Fruit fly (Drosophila melanogaster) whole organism, embryonic: Measurements from ENCODE around the gene CG13086.
A peak's percentile ranks its signal among the peaks of the same experiment; 100 is the strongest.

Source experiments
- Ada2b ChIP-seq: fragments of 200-800 bp; sonication (Bioruptor generic); IDR thresholded peaks from 2 replicates; pipeline ENCODE4 v1.3.6; 2022; ENCODE audit warnings: missing biosample characterization, missing genetic modification characterization
- CG10979 ChIP-seq: fragments of 200-800 bp; sonication (Bioruptor generic); optimal IDR thresholded peaks from 2 replicates; lab custom pipeline; 2018; ENCODE audit warnings: missing biosample characterization, mild to moderate bottlenecking, missing genetic modification characterization, moderate library complexity
- CG14014 ChIP-seq: fragments of 200-800 bp; sonication (Bioruptor generic); IDR thresholded peaks from 2 replicates; pipeline ENCODE4 v1.3.6; 2022; ENCODE audit warnings: missing biosample characterization, missing genetic modification characterization
- CG15073 ChIP-seq: fragments of 200-800 bp; sonication (Bioruptor generic); optimal IDR thresholded peaks from 2 replicates; lab custom pipeline; 2016; ENCODE audit warnings: missing biosample characterization, missing genetic modification characterization
- CG15269 ChIP-seq: fragments of 200-800 bp; sonication (Bioruptor generic); optimal IDR thresholded peaks from 2 replicates; lab custom pipeline; 2018; ENCODE audit warnings: missing biosample characterization, mild to moderate bottlenecking, missing genetic modification characterization, moderate library complexity
- CG15514 ChIP-seq: fragments of 200-800 bp; sonication (Bioruptor generic); optimal IDR thresholded peaks from 3 replicates; lab custom pipeline; 2017; ENCODE audit warnings: missing biosample characterization, missing genetic modification characterization, mild to moderate bottlenecking, moderate library complexity, missing genetic modification reagents
- CG17359 ChIP-seq: fragments of 200-800 bp; sonication (Bioruptor generic); optimal IDR thresholded peaks from 3 replicates; lab custom pipeline; 2018; ENCODE audit warnings: missing biosample characterization, mild to moderate bottlenecking, missing genetic modification characterization, moderate library complexity
- CG17612 ChIP-seq: fragments of 200-800 bp; sonication (Bioruptor generic); IDR thresholded peaks from 2 replicates; pipeline ENCODE4 v1.3.6; 2022; ENCODE audit warnings: missing biosample characterization, missing genetic modification characterization
- CG17829 ChIP-seq: fragments of 200-800 bp; optimal IDR thresholded peaks from 2 replicates; lab custom pipeline; 2019; ENCODE audit warnings: missing biosample characterization, mild to moderate bottlenecking, missing genetic modification characterization, moderate library complexity
- CG2202 ChIP-seq: fragments of 200-800 bp; sonication (Bioruptor generic); optimal IDR thresholded peaks from 2 replicates; lab custom pipeline; 2018; ENCODE audit warnings: missing biosample characterization, mild to moderate bottlenecking, missing genetic modification characterization
- CG2889 ChIP-seq: fragments of 200-800 bp; sonication (Bioruptor generic); IDR thresholded peaks from 3 replicates; pipeline ENCODE4 v1.3.6; 2022; ENCODE audit warnings: missing biosample characterization, missing genetic modification characterization
- CG31441 ChIP-seq: fragments of 200-800 bp; sonication (Bioruptor generic); IDR thresholded peaks from 2 replicates; pipeline ENCODE4 v1.3.6; 2022; ENCODE audit warnings: missing biosample characterization, missing genetic modification characterization
- CG34376 ChIP-seq: fragments of 200-800 bp; sonication (Bioruptor generic); optimal IDR thresholded peaks from 2 replicates; lab custom pipeline; 2018; ENCODE audit warnings: missing biosample characterization, mild to moderate bottlenecking, missing genetic modification characterization
- CG4820 ChIP-seq: fragments of 200-800 bp; sonication (Bioruptor generic); optimal IDR thresholded peaks from 3 replicates; lab custom pipeline; 2016; ENCODE audit warnings: missing biosample characterization, missing genetic modification characterization
- CG6175 ChIP-seq: fragments of 200-800 bp; sonication (Bioruptor generic); IDR thresholded peaks from 3 replicates; pipeline ENCODE4 v1.3.6; 2022; ENCODE audit warnings: missing biosample characterization, missing genetic modification characterization
- CG7556 ChIP-seq: fragments of 200-800 bp; sonication (Bioruptor generic); optimal IDR thresholded peaks from 2 replicates; lab custom pipeline; 2017; ENCODE audit warnings: missing biosample characterization, mild to moderate bottlenecking, missing genetic modification characterization
- CG8290 ChIP-seq, 3 experiments: fragments of 200-800 bp; sonication (Bioruptor generic); optimal IDR thresholded peaks; 2 replicates each; lab custom pipeline; 2016 to 2019; ENCODE audit warnings: missing biosample characterization in 3 of 3, missing genetic modification characterization in 3 of 3, mild to moderate bottlenecking in 2 of 3, moderate library complexity in 1 of 3
- CG8944 ChIP-seq: fragments of 200-800 bp; sonication (Bioruptor generic); optimal IDR thresholded peaks from 3 replicates; lab custom pipeline; 2016; ENCODE audit warnings: missing biosample characterization, missing genetic modification characterization
- CG9932 ChIP-seq: fragments of 200-800 bp; sonication (Bioruptor generic); IDR thresholded peaks from 2 replicates; pipeline ENCODE4 v1.3.6; 2022; ENCODE audit warnings: missing biosample characterization, missing genetic modification characterization
- CrebB ChIP-seq: fragments of 200-800 bp; sonication (Bioruptor generic); optimal IDR thresholded peaks from 3 replicates; lab custom pipeline; 2018; ENCODE audit warnings: missing biosample characterization, mild to moderate bottlenecking, missing genetic modification characterization
- Deaf1 ChIP-seq: fragments of 200-800 bp; optimal IDR thresholded peaks from 3 replicates; lab custom pipeline; 2019; ENCODE audit warnings: missing biosample characterization, mild to moderate bottlenecking, missing genetic modification characterization, moderate library complexity
- Elba2 ChIP-seq: fragments of 200-800 bp; sonication (Bioruptor generic); optimal IDR thresholded peaks from 3 replicates; lab custom pipeline; 2016; ENCODE audit warnings: missing biosample characterization, missing genetic modification characterization
- HLHmδ ChIP-seq: fragments of 200-800 bp; sonication (Bioruptor generic); optimal IDR thresholded peaks from 2 replicates; lab custom pipeline; 2018; ENCODE audit warnings: missing biosample characterization, mild to moderate bottlenecking, missing genetic modification characterization, moderate library complexity
- Hr39 ChIP-seq: fragments of >200 bp; optimal IDR thresholded peaks from 2 replicates; lab custom pipeline; 2017
- Lim3 ChIP-seq: fragments of 200-800 bp; sonication (Bioruptor generic); IDR thresholded peaks from 2 replicates; pipeline ENCODE4 v1.3.6; 2022; ENCODE audit warnings: missing biosample characterization, missing genetic modification characterization
- Meics ChIP-seq: fragments of 200-800 bp; sonication (Bioruptor generic); optimal IDR thresholded peaks from 2 replicates; lab custom pipeline; 2017; ENCODE audit warnings: missing biosample characterization, mild to moderate bottlenecking, missing genetic modification characterization
- Neu2 ChIP-seq: fragments of 200-800 bp; sonication (Bioruptor generic); optimal IDR thresholded peaks from 3 replicates; lab custom pipeline; 2016; ENCODE audit warnings: missing biosample characterization, missing genetic modification characterization, borderline replicate concordance
- Ravus ChIP-seq: fragments of 200-800 bp; sonication (Bioruptor generic); IDR thresholded peaks from 2 replicates; pipeline ENCODE4 v1.3.6; 2022; ENCODE audit warnings: missing biosample characterization, missing genetic modification characterization
- chn ChIP-seq: fragments of 200-800 bp; sonication (Bioruptor generic); optimal IDR thresholded peaks from 2 replicates; lab custom pipeline; 2016; ENCODE audit warnings: missing biosample characterization, missing genetic modification characterization
- emc ChIP-seq: fragments of 200-800 bp; sonication (Bioruptor generic); optimal IDR thresholded peaks from 2 replicates; lab custom pipeline; 2016; ENCODE audit warnings: missing biosample characterization, missing genetic modification characterization
- exex ChIP-seq: fragments of 200-800 bp; sonication (Bioruptor generic); optimal IDR thresholded peaks from 4 replicates; lab custom pipeline; 2018; ENCODE audit warnings: missing biosample characterization, mild to moderate bottlenecking, missing genetic modification characterization, moderate library complexity
- fd102C ChIP-seq: fragments of 200-800 bp; sonication (Bioruptor generic); optimal IDR thresholded peaks from 2 replicates; lab custom pipeline; 2018; ENCODE audit warnings: missing biosample characterization, mild to moderate bottlenecking, missing genetic modification characterization, moderate library complexity
- fru ChIP-seq: fragments of >200 bp; optimal IDR thresholded peaks from 2 replicates; lab custom pipeline; 2017
- gro ChIP-seq: fragments of 200-800 bp; sonication (Bioruptor generic); optimal IDR thresholded peaks from 2 replicates; lab custom pipeline; 2016; ENCODE audit warnings: missing biosample characterization, missing genetic modification characterization
- inv ChIP-seq: fragments of 200-800 bp; sonication (Bioruptor generic); IDR thresholded peaks from 2 replicates; pipeline ENCODE4 v1.3.6; 2022; ENCODE audit warnings: missing biosample characterization, missing genetic modification characterization; ENCODE audit not compliant: partially characterized antibody
- lmd ChIP-seq: fragments of 200-800 bp; sonication (Bioruptor generic); IDR thresholded peaks from 2 replicates; pipeline ENCODE4 v1.3.6; 2022; ENCODE audit warnings: missing biosample characterization, missing genetic modification characterization
- mld ChIP-seq: fragments of 200-800 bp; sonication (Bioruptor generic); IDR thresholded peaks from 3 replicates; pipeline ENCODE4 v1.3.6; 2022; ENCODE audit warnings: missing biosample characterization, missing genetic modification characterization; ENCODE audit not compliant: partially characterized antibody
- peb ChIP-seq: fragments of 200-800 bp; sonication (Bioruptor generic); IDR thresholded peaks from 2 replicates; pipeline ENCODE4 v1.3.6; 2022; ENCODE audit warnings: missing biosample characterization, missing genetic modification characterization
- psq ChIP-seq: fragments of 200-800 bp; sonication (Bioruptor generic); optimal IDR thresholded peaks from 2 replicates; lab custom pipeline; 2017; ENCODE audit warnings: missing biosample characterization, missing genetic modification characterization
- pzg ChIP-seq: fragments of 200-800 bp; sonication (Bioruptor generic); optimal IDR thresholded peaks from 3 replicates; lab custom pipeline; 2018; ENCODE audit warnings: missing biosample characterization, mild to moderate bottlenecking, missing genetic modification characterization, moderate library complexity
- repo ChIP-seq: fragments of 200-800 bp; sonication (Bioruptor generic); optimal IDR thresholded peaks from 2 replicates; lab custom pipeline; 2016; ENCODE audit warnings: missing biosample characterization, missing genetic modification characterization
- sd ChIP-seq: fragments of 200-800 bp; sonication (Bioruptor generic); optimal IDR thresholded peaks from 3 replicates; lab custom pipeline; 2018; ENCODE audit warnings: missing biosample characterization, mild to moderate bottlenecking, missing genetic modification characterization, moderate library complexity
- seq ChIP-seq: fragments of 200-800 bp; sonication (Bioruptor generic); IDR thresholded peaks from 2 replicates; pipeline ENCODE4 v1.3.6; 2022; ENCODE audit warnings: missing biosample characterization, missing genetic modification characterization
- so ChIP-seq: fragments of 200-800 bp; sonication (Bioruptor generic); IDR thresholded peaks from 3 replicates; pipeline ENCODE4 v1.3.6; 2022; ENCODE audit warnings: missing biosample characterization, missing genetic modification characterization
- sqz ChIP-seq: fragments of 200-800 bp; sonication (Bioruptor generic); optimal IDR thresholded peaks from 3 replicates; lab custom pipeline; 2018; ENCODE audit warnings: missing biosample characterization, mild to moderate bottlenecking, missing genetic modification characterization
- tgo ChIP-seq: fragments of 200-800 bp; sonication (Bioruptor generic); IDR thresholded peaks from 3 replicates; pipeline ENCODE4 v1.3.6; 2022; ENCODE audit warnings: missing biosample characterization, missing genetic modification characterization
- trem ChIP-seq: fragments of 200-800 bp; optimal IDR thresholded peaks from 3 replicates; lab custom pipeline; 2019; ENCODE audit warnings: missing biosample characterization, mild to moderate bottlenecking, missing genetic modification characterization, moderate library complexity
- ttk ChIP-seq: fragments of 200-800 bp; sonication (Bioruptor generic); IDR thresholded peaks from 2 replicates; pipeline ENCODE4 v2.1.2; 2022; ENCODE audit warnings: missing biosample characterization, missing genetic modification characterization
- unc-4 ChIP-seq: fragments of 200-800 bp; sonication (Bioruptor generic); IDR thresholded peaks from 2 replicates; pipeline ENCODE4 v1.3.6; 2022; ENCODE audit warnings: missing biosample characterization, missing genetic modification characterization; ENCODE audit not compliant: partially characterized antibody
- usp ChIP-seq: fragments of >200 bp; optimal IDR thresholded peaks from 2 replicates; lab custom pipeline; 2017; ENCODE audit warnings: missing biosample characterization, missing genetic modification characterization
- wdn ChIP-seq: fragments of 200-800 bp; sonication (Bioruptor generic); IDR thresholded peaks from 2 replicates; pipeline ENCODE4 v1.3.6; 2022; ENCODE audit warnings: missing biosample characterization, missing genetic modification characterization
- yki ChIP-seq: fragments of >200 bp; optimal IDR thresholded peaks from 3 replicates; lab custom pipeline; 2018

Gene CG13086

dm6 chr2L:19397617-19398316 lies 33.6 kb downstream of the CG13086 start (continued):
- TF ChIP-seq CG15269 (peak; percentile 42), Elba2 (GFP tag; lab: Kevin White, UChicago) (no peak), yki (lab: Kevin White, UChicago) (peak; percentile 53), CG10979 (tag; lab: Kevin White, UChicago) (no peak), HLHmδ (GFP tag; lab: Kevin White, UChicago) (no peak), CrebB (tag; lab: Kevin White, UChicago) (no peak), trem (no peak), chn (peak; percentile 8), CG17829 (tag; lab: Kevin White, UChicago) (no peak), repo (no peak), CG6175 (GFP tag; lab: Robert Waterston, UW) (no peak), lmd (no peak; the same call in 1 of the 2 replicates), fru (no peak), exex (tag; lab: Kevin White, UChicago) (no peak), CG34376 (GFP tag; lab: Kevin White, UChicago) (no peak), CG14014 (GFP tag; lab: Robert Waterston, UW) (no peak), CG15073 (no peak), so (no peak), unc-4 (GFP tag; lab: Robert Waterston, UW) (no peak), CG17359 (tag; lab: Kevin White, UChicago) (peak; percentile 29), seq (GFP tag; lab: Robert Waterston, UW) (no peak), CG8290 (GFP tag; optimal IDR thresholded peaks at IDR 0.05; lab: Kevin White, UChicago) (no peak), CG8290 (tag; optimal IDR thresholded peaks at IDR 0.05; lab: Kevin White, UChicago) (peak in 1 of 2 experiments; percentile 8), peb (GFP tag; lab: Robert Waterston, UW) (no peak), psq (no peak), emc (GFP tag; lab: Kevin White, UChicago) (no peak), ttk (GFP tag; lab: Robert Waterston, UW) (no peak), CG15514 (GFP tag; lab: Kevin White, UChicago) (peak; percentile 10), Ada2b (GFP tag; lab: Robert Waterston, UW) (no peak), Hr39 (lab: Kevin White, UChicago) (no peak), CG8944 (GFP tag; lab: Kevin White, UChicago) (no peak), Deaf1 (peak; percentile 17), tgo (GFP tag; lab: Robert Waterston, UW) (no peak), inv (GFP tag; lab: Robert Waterston, UW) (no peak), Meics (GFP tag; lab: Kevin White, UChicago) (peak; percentile 49), Ravus (GFP tag; lab: Robert Waterston, UW) (no peak), CG9932 (GFP tag; lab: Robert Waterston, UW) (peak; percentile 45; the same call in 1 of the 2 replicates), CG4820 (GFP tag; lab: Kevin White, UChicago) (no peak), usp (GFP tag; lab: Kevin White, UChicago) (no peak), CG31441 (GFP tag; lab: Robert Waterston, UW) (no peak), gro (no peak), CG2202 (tag; lab: Kevin White, UChicago) (no peak), fd102C (GFP tag; lab: Kevin White, UChicago) (no peak), Neu2 (GFP tag; lab: Kevin White, UChicago) (no peak), sqz (no peak), Lim3 (GFP tag; lab: Robert Waterston, UW) (no peak), wdn (GFP tag; lab: Robert Waterston, UW) (no peak), CG17612 (GFP tag; lab: Robert Waterston, UW) (no peak), pzg (no peak), CG7556 (GFP tag; lab: Kevin White, UChicago) (peak; percentile 40), CG2889 (GFP tag; lab: Robert Waterston, UW) (no peak), mld (GFP tag; lab: Robert Waterston, UW) (no peak), sd (tag; lab: Kevin White, UChicago) (peak; percentile 25)
